Worm (Caenorhabditis elegans): Measurements from ENCODE around the gene nhl-2.

ce11 chrIII:4934896-4935628 lies 36.2 kb upstream of the nhl-2 start, which contains the start of gene mrps-18C:
- peak; percentile 55 for TF ChIP-seq lin-15B (tag; optimal IDR thresholded peaks at IDR 0.05)
- no peak for TF ChIP-seq nhr-12 (tag; optimal IDR thresholded peaks at IDR 0.05)
- TF ChIP-seq pha-4 (tag; optimal IDR thresholded peaks at IDR 0.05): peak; percentile 13
- no peak for TF ChIP-seq pqm-1 (tag; optimal IDR thresholded peaks at IDR 0.05)
- no peak for TF ChIP-seq daf-12 (tag; optimal IDR thresholded peaks at IDR 0.05)
- no peak for TF ChIP-seq nhr-237 (tag; optimal IDR thresholded peaks at IDR 0.05)
- TF ChIP-seq unc-39 (tag; optimal IDR thresholded peaks at IDR 0.05): no peak
